Worm (Caenorhabditis elegans) whole organism, midembryonic: ENCODE measurements around the gene nop-1.

ENCODE experiments used
- klf-2 ChIP-seq: fragments of 200-800 bp; sonication (Bioruptor generic); conservative IDR thresholded peaks from 2 replicates; pipeline ENCODE4 v1.3.6; 2022; ENCODE audit warnings: missing genetic modification reagents, missing genetic modification characterization, missing compliant biosample characterization
- ztf-29 ChIP-seq: fragments of 200-800 bp; sonication (Bioruptor generic); IDR thresholded peaks from 2 replicates; pipeline ENCODE4 v1.3.6; 2022; ENCODE audit warnings: missing genetic modification reagents, missing genetic modification characterization, missing compliant biosample characterization

- TF ChIP-seq klf-2 (no peak), ztf-29 (GFP tag; lab: Robert Waterston, UW) (no peak)
Measured at ce11 chrIII:5934138-5934658, 24.3 kb upstream of the nop-1 start.
